Worm (Caenorhabditis elegans) whole organism, L3 larva: ENCODE results near the gene F29C4.4.

ENCODE experiments used
- lin-39 ChIP-seq: fragments of 150-350 bp; optimal IDR thresholded peaks from 2 replicates; lab custom pipeline; 2018; ENCODE audit warnings: missing biosample characterization, missing genetic modification reagents, missing genetic modification characterization
- nfya-1 ChIP-seq: sonication (generic microtip); optimal IDR thresholded peaks from 2 replicates; lab custom pipeline; 2017; ENCODE audit warnings: missing genetic modification characterization, mild to moderate bottlenecking, missing compliant biosample characterization, antibody characterized with exemption, moderate library complexity; ENCODE audit not compliant: insufficient read depth
- nhr-12 ChIP-seq: fragments of 150-350 bp; optimal IDR thresholded peaks from 2 replicates; lab custom pipeline; 2014; ENCODE audit warnings: missing biosample characterization, missing genetic modification characterization
- nhr-28 ChIP-seq: fragments of 150-350 bp; optimal IDR thresholded peaks from 2 replicates; lab custom pipeline; 2014; ENCODE audit warnings: missing biosample characterization, missing genetic modification characterization
- ztf-11 ChIP-seq: fragments of 150-350 bp; optimal IDR thresholded peaks from 2 replicates; lab custom pipeline; 2014; ENCODE audit warnings: missing biosample characterization, missing genetic modification characterization

- TF ChIP-seq nhr-28 (tag; lab: Kevin White, UChicago) (no peak), nfya-1 (tag; lab: Kevin White, UChicago) (no peak), nhr-12 (tag; lab: Kevin White, UChicago) (no peak), lin-39 (tag; lab: Kevin White, UChicago) (no peak), ztf-11 (tag; lab: Kevin White, UChicago) (no peak)
Observed at ce11 chrIV:73175-73574, 38.3 kb upstream of the F29C4.4 start.
